Worm (Caenorhabditis elegans) whole organism, young adult: ENCODE results near the gene F35H10.3.

Experiments used
- hmg-1.2 ChIP-seq: fragments of 200-800 bp; sonication (Bioruptor generic); IDR thresholded peaks from 2 replicates; pipeline ENCODE4 v1.3.6; 2022; ENCODE audit warnings: missing genetic modification reagents, missing genetic modification characterization, missing compliant biosample characterization
- hrde-1 ChIP-seq: sonication (generic microtip); optimal IDR thresholded peaks from 2 replicates; lab custom pipeline; 2016; ENCODE audit warnings: missing genetic modification characterization, mild to moderate bottlenecking, missing compliant biosample characterization, moderate library complexity, missing genotype, missing genetic modification reagents, borderline replicate concordance
- pha-4 ChIP-seq: fragments of 150-350 bp; sonication (generic microtip); optimal IDR thresholded peaks from 2 replicates; lab custom pipeline; 2014; ENCODE audit warnings: missing biosample characterization, missing genetic modification reagents, missing genetic modification characterization
- snpc-4 ChIP-seq, 5 experiments: fragments of 150-350 bp in 1 of 5; sonication (generic microtip) in 4 of 5; optimal IDR thresholded peaks; 2 replicates each; lab custom pipeline; 2014 to 2018; ENCODE audit warnings: missing genetic modification characterization in 5 of 5, missing biosample characterization in 3 of 5, antibody characterized with exemption in 2 of 5, mild to moderate bottlenecking in 2 of 5, missing compliant biosample characterization in 2 of 5, missing genotype in 2 of 5, moderate library complexity in 2 of 5, missing genetic modification reagents in 1 of 5

- TF ChIP-seq snpc-4 (GFP tag; optimal IDR thresholded peaks at IDR 0.05; lab: Kevin White, UChicago) (no peak), snpc-4 (tag; optimal IDR thresholded peaks at IDR 0.05; lab: Kevin White, UChicago) (no peak), hmg-1.2 (GFP tag; lab: Robert Waterston, UW) (no peak), hrde-1 (tag; lab: Kevin White, UChicago) (no peak), pha-4 (no peak)
These were observed 12.9 kb upstream of the F35H10.3 start, which contains the start of gene F35H10.10 for ce11 chrIV:8312846-8313245.
